Worm (Caenorhabditis elegans): ENCODE data around the gene pax-3.
A peak's percentile ranks its signal among the peaks of the same experiment; 100 is the strongest.

The pax-3 gene

ce11 chrII:10198486-10198885, 52.1 kb downstream of the pax-3 start:
- TF ChIP-seq blmp-1 (tag; optimal IDR thresholded peaks at IDR 0.05) (no peak), C34B4.2 (tag; optimal IDR thresholded peaks at IDR 0.05) (no peak), unc-30 (tag; optimal IDR thresholded peaks at IDR 0.05) (no peak), tbx-2 (tag; optimal IDR thresholded peaks at IDR 0.05) (no peak)

- TF ChIP-seq nhr-28 (tag; optimal IDR thresholded peaks at IDR 0.05) (no peak), sox-4 (tag; optimal IDR thresholded peaks at IDR 0.05) (no peak), tbx-2 (tag; optimal IDR thresholded peaks at IDR 0.05) (no peak), jun-1 (tag; optimal IDR thresholded peaks at IDR 0.05) (no peak), snpc-4 (tag; optimal IDR thresholded peaks at IDR 0.05) (no peak), efl-1 (optimal IDR thresholded peaks at IDR 0.05) (no peak), efl-1 (GFP tag; optimal IDR thresholded peaks at IDR 0.05 in 1 of 2) (no peak), nhr-85 (tag) (no peak), fkh-10 (GFP tag; optimal IDR thresholded peaks at IDR 0.05) (no peak), lin-15B (tag; optimal IDR thresholded peaks at IDR 0.05) (no peak), vab-15 (tag; optimal IDR thresholded peaks at IDR 0.05) (no peak), elt-3 (tag; optimal IDR thresholded peaks at IDR 0.05) (no peak)
Observed at ce11 chrII:10199906-10200305, 53.5 kb downstream of the pax-3 start, which contains the start of gene R05H5.4. Gene R05H5.4 (minus strand): TSS chrII:10200006.

ce11 chrII:10200759-10201158, 54.4 kb downstream of the pax-3 start, which contains the start of gene arv-1:
Gene arv-1 (minus strand): TSS chrII:10200823.
- TF ChIP-seq ceh-90 (tag; optimal IDR thresholded peaks at IDR 0.05) (peak; percentile 82), nhr-12 (tag; optimal IDR thresholded peaks at IDR 0.05) (no peak), sup-37 (GFP tag; optimal IDR thresholded peaks at IDR 0.05) (no peak), tbx-2 (tag; optimal IDR thresholded peaks at IDR 0.05) (peak; percentile 75), C04F5.9 (tag; optimal IDR thresholded peaks at IDR 0.05) (peak; percentile 52), nhr-19 (GFP tag; conservative IDR thresholded peaks at IDR 0.05) (peak; percentile 63), fkh-10 (GFP tag; optimal IDR thresholded peaks at IDR 0.05) (no peak), rnt-1 (tag; optimal IDR thresholded peaks at IDR 0.05) (peak; percentile 92), ceh-82 (tag; optimal IDR thresholded peaks at IDR 0.05) (peak; percentile 46 to 66 (median 50)), zag-1 (tag; optimal IDR thresholded peaks at IDR 0.05) (no peak), mef-2 (tag; optimal IDR thresholded peaks at IDR 0.05) (no peak), aly-2 (tag; optimal IDR thresholded peaks at IDR 0.05) (no peak), nhr-71 (tag; optimal IDR thresholded peaks at IDR 0.05) (peak; percentile 79), mab-9 (GFP tag; IDR thresholded peaks at IDR 0.05) (no peak), egl-13 (tag; optimal IDR thresholded peaks at IDR 0.05) (peak; percentile 74), ceh-63 (GFP tag; optimal IDR thresholded peaks at IDR 0.05) (no peak), fkh-8 (tag; optimal IDR thresholded peaks at IDR 0.05) (peak; percentile 58), sptf-1 (tag; optimal IDR thresholded peaks at IDR 0.05) (no peak), fos-1 (tag; optimal IDR thresholded peaks at IDR 0.05) (no peak), elt-2 (tag; optimal IDR thresholded peaks at IDR 0.05) (peak; percentile 27), hpl-2 (GFP tag; optimal IDR thresholded peaks at IDR 0.05) (no peak), efl-1 (optimal IDR thresholded peaks at IDR 0.05) (peak; percentile 68 to 72), efl-1 (GFP tag; optimal IDR thresholded peaks at IDR 0.05 in 1 of 2) (peak; percentile 59 to 97), nhr-47 (tag; optimal IDR thresholded peaks at IDR 0.05) (peak; percentile 75), lir-3 (tag; optimal IDR thresholded peaks at IDR 0.05; ENCODE audit: poor library complexity) (peak; percentile 89), alr-1 (tag; optimal IDR thresholded peaks at IDR 0.05; ENCODE audit: borderline replicate concordance) (no peak), ama-1 (optimal IDR thresholded peaks at IDR 0.05) (no peak), elt-3 (tag; optimal IDR thresholded peaks at IDR 0.05) (peak in 1 of 6 experiments; percentile 51), ces-1 (GFP tag; optimal IDR thresholded peaks at IDR 0.05) (no peak), egl-27 (tag; optimal IDR thresholded peaks at IDR 0.05) (no peak), xbp-1 (tag; optimal IDR thresholded peaks at IDR 0.05) (peak; percentile 72), grh-1 (GFP tag; IDR thresholded peaks at IDR 0.05) (no peak; the same call in 1 of the 2 replicates), nhr-11 (tag; optimal IDR thresholded peaks at IDR 0.05) (peak; percentile 27), hlh-17 (GFP tag; optimal IDR thresholded peaks at IDR 0.05; ENCODE audit: borderline replicate concordance) (no peak), nhr-84 (tag; optimal IDR thresholded peaks at IDR 0.05) (no peak), pax-3 (tag; optimal IDR thresholded peaks at IDR 0.05) (peak; percentile 72), unc-98 (GFP tag; IDR thresholded peaks at IDR 0.05) (no peak; the same call in 1 of the 2 replicates), nhr-20 (tag; optimal IDR thresholded peaks at IDR 0.05) (peak; percentile 71), aha-1 (tag; optimal IDR thresholded peaks at IDR 0.05) (no peak), zip-4 (GFP tag; optimal IDR thresholded peaks at IDR 0.05) (no peak)

All from whole organism, L1 larva.